Worm (Caenorhabditis elegans) whole organism, L1 larva: ENCODE measurements around the gene ZC196.8.

Experiments used
- C16A3.4 ChIP-seq: fragments of 150-350 bp; optimal IDR thresholded peaks from 2 replicates; lab custom pipeline; 2014; ENCODE audit warnings: missing biosample characterization, missing genetic modification characterization
- alr-1 ChIP-seq: fragments of 200-800 bp; sonication (Bioruptor generic); optimal IDR thresholded peaks from 2 replicates; lab custom pipeline; 2018; ENCODE audit warnings: borderline replicate concordance, mild to moderate bottlenecking, missing genetic modification characterization, missing compliant biosample characterization
- aly-2 ChIP-seq: fragments of 150-350 bp; optimal IDR thresholded peaks from 2 replicates; lab custom pipeline; 2014; ENCODE audit warnings: missing biosample characterization, missing genetic modification characterization
- ceh-8 ChIP-seq: fragments of 200-800 bp; sonication (Bioruptor generic); optimal IDR thresholded peaks from 2 replicates; lab custom pipeline; 2018; ENCODE audit warnings: mild to moderate bottlenecking, missing genetic modification characterization, moderate library complexity, missing compliant biosample characterization
- ceh-88 ChIP-seq: fragments of 200-800 bp; sonication (Bioruptor generic); IDR thresholded peaks from 2 replicates; pipeline ENCODE4 v1.3.6; 2022; ENCODE audit warnings: missing genetic modification characterization, missing compliant biosample characterization
- ceh-90 ChIP-seq: sonication (generic microtip); optimal IDR thresholded peaks from 2 replicates; lab custom pipeline; 2016; ENCODE audit warnings: missing genetic modification characterization, missing compliant biosample characterization
- efl-1 ChIP-seq, 4 experiments: fragments of 150-350 bp; optimal IDR thresholded peaks in 3 of 4; peaks in 1 of 4; 1 replicate in 1 of 4; 2 replicates in 3 of 4; lab custom pipeline; 2014; ENCODE audit warnings: missing biosample characterization in 2 of 4, missing genetic modification characterization in 2 of 4, missing genetic modification reagents in 2 of 4
- egl-13 ChIP-seq: sonication (generic microtip); optimal IDR thresholded peaks from 2 replicates; lab custom pipeline; 2016; ENCODE audit warnings: missing genotype, missing genetic modification reagents, missing genetic modification characterization, missing compliant biosample characterization
- elt-2 ChIP-seq: sonication (generic microtip); optimal IDR thresholded peaks from 2 replicates; lab custom pipeline; 2016; ENCODE audit warnings: missing genetic modification characterization, mild to moderate bottlenecking, inconsistent platforms, missing compliant biosample characterization, missing genetic modification reagents
- elt-3 ChIP-seq, 6 experiments: fragments of 150-350 bp in 1 of 6; sonication (generic microtip); optimal IDR thresholded peaks; 2 replicates each; lab custom pipeline; 2017 to 2018; ENCODE audit warnings: missing biosample characterization in 6 of 6, missing genetic modification characterization in 6 of 6, inconsistent platforms in 1 of 6
- hlh-17 ChIP-seq: fragments of 200-800 bp; sonication (Bioruptor generic); optimal IDR thresholded peaks from 2 replicates; lab custom pipeline; 2018; ENCODE audit warnings: missing genetic modification characterization, mild to moderate bottlenecking, missing compliant biosample characterization, moderate library complexity, borderline replicate concordance
- isw-1 ChIP-seq: fragments of 200-800 bp; sonication (Bioruptor generic); IDR thresholded peaks from 2 replicates; pipeline ENCODE4 v1.3.6; 2022; ENCODE audit warnings: missing genetic modification characterization, missing compliant biosample characterization
- lin-35 ChIP-seq, 2 experiments: fragments of 150-350 bp; optimal IDR thresholded peaks; 2 replicates each; lab custom pipeline; 2014; ENCODE audit warnings: missing biosample characterization in 2 of 2, missing genetic modification characterization in 2 of 2, missing genetic modification reagents in 2 of 2
- lsy-2 ChIP-seq, 2 experiments: fragments of 150-350 bp; optimal IDR thresholded peaks; 2 replicates each; lab custom pipeline; 2014; ENCODE audit warnings: missing biosample characterization in 2 of 2, missing genetic modification characterization in 2 of 2
- mef-2 ChIP-seq: fragments of 150-350 bp; optimal IDR thresholded peaks from 2 replicates; lab custom pipeline; 2014; ENCODE audit warnings: missing biosample characterization, missing genetic modification characterization
- nhr-11 ChIP-seq: fragments of 150-350 bp; optimal IDR thresholded peaks from 2 replicates; lab custom pipeline; 2014; ENCODE audit warnings: missing biosample characterization, missing genetic modification characterization
- nhr-19 ChIP-seq: fragments of 200-800 bp; sonication (Bioruptor generic); conservative IDR thresholded peaks from 2 replicates; pipeline ENCODE4 v1.3.6; 2022; ENCODE audit warnings: missing genetic modification characterization, missing compliant biosample characterization
- nhr-237 ChIP-seq: fragments of 150-350 bp; optimal IDR thresholded peaks from 2 replicates; lab custom pipeline; 2014; ENCODE audit warnings: missing biosample characterization, missing genetic modification characterization
- nhr-76 ChIP-seq: sonication (generic microtip); optimal IDR thresholded peaks from 2 replicates; lab custom pipeline; 2017; ENCODE audit warnings: missing biosample characterization, missing genetic modification characterization
- nhr-90 ChIP-seq: sonication (generic microtip); optimal IDR thresholded peaks from 2 replicates; lab custom pipeline; 2016; ENCODE audit warnings: mild to moderate bottlenecking, missing genetic modification characterization, missing compliant biosample characterization; ENCODE audit not compliant: poor library complexity
- pax-3 ChIP-seq: fragments of 200-800 bp; sonication (Bioruptor generic); optimal IDR thresholded peaks from 2 replicates; lab custom pipeline; 2018; ENCODE audit warnings: mild to moderate bottlenecking, missing genetic modification characterization, moderate library complexity, missing compliant biosample characterization
- pqm-1 ChIP-seq: sonication (generic microtip); optimal IDR thresholded peaks from 3 replicates; lab custom pipeline; 2017; ENCODE audit warnings: missing biosample characterization, missing genetic modification characterization
- sup-37 ChIP-seq: fragments of 200-800 bp; sonication (Bioruptor generic); optimal IDR thresholded peaks from 2 replicates; lab custom pipeline; 2018; ENCODE audit warnings: mild to moderate bottlenecking, missing genetic modification characterization, missing compliant biosample characterization
- unc-30 ChIP-seq: sonication (generic microtip); optimal IDR thresholded peaks from 2 replicates; lab custom pipeline; 2017; ENCODE audit warnings: missing biosample characterization, missing genetic modification characterization
- unc-62 ChIP-seq: fragments of 150-350 bp; optimal IDR thresholded peaks from 2 replicates; lab custom pipeline; 2014; ENCODE audit warnings: missing biosample characterization, missing genetic modification reagents, missing genetic modification characterization
- unc-86 ChIP-seq: sonication (generic microtip); optimal IDR thresholded peaks from 2 replicates; lab custom pipeline; 2016; ENCODE audit warnings: missing genetic modification characterization, missing compliant biosample characterization
- vab-15 ChIP-seq: sonication (generic microtip); optimal IDR thresholded peaks from 2 replicates; lab custom pipeline; 2017; ENCODE audit warnings: missing genotype, mild to moderate bottlenecking, missing genetic modification characterization, missing compliant biosample characterization
- xbp-1 ChIP-seq: sonication (generic microtip); optimal IDR thresholded peaks from 2 replicates; lab custom pipeline; 2016; ENCODE audit warnings: missing genetic modification characterization, missing compliant biosample characterization
- zag-1 ChIP-seq: fragments of 150-350 bp; optimal IDR thresholded peaks from 2 replicates; lab custom pipeline; 2014; ENCODE audit warnings: missing biosample characterization, missing genetic modification characterization
- ztf-11 ChIP-seq, 2 experiments: sonication (generic microtip); optimal IDR thresholded peaks; 2 replicates each; lab custom pipeline; 2016 to 2017; ENCODE audit warnings: missing genetic modification characterization in 2 of 2, missing biosample characterization in 1 of 2, missing compliant biosample characterization in 1 of 2

Gene ZC196.8

DNA sequence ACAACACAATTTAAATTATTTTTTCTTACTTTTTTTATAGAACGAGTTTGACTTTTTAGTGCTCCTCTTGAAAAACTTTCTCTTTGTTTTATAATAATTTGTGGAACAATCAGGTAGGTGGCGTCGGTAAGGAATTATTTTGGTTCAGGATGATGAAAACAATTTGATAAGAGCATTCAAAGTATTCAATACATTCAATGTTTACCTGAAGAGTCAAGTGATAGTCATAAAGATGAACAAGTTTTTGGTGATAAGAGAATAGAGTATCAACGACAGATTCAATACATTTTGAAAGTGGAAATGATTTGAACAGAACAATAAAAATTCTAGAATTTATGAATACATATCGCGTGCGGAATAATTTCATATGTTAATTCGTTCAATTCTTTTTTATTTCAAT lies 45.4 kb upstream of the ZC196.8 start:
- no peak for TF ChIP-seq ceh-8 (GFP tag; lab: Kevin White, UChicago)
- peak; percentile 91 for TF ChIP-seq elt-2 (tag; lab: Kevin White, UChicago)

DNA sequence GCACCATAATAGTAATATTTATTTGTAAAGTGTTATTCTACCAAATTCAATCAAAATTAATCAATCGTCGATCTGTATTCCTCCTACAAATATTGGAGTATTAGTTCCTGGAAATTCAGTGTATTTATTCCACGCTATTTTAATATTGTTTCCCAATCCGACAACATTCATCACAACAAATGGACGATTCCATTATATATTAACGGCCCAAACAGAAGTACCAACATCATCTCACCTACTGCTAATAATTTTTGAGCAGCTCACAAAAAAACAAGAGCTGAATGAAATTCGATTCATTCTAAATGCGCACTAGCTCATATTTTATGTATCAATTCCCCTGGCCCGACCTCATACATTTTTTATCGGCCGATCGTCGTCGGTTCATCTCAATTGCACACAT lies 45.0 kb upstream of the ZC196.8 start:
- TF ChIP-seq nhr-11 (tag; lab: Kevin White, UChicago) (no peak), unc-86 (peak; percentile 49), efl-1 (optimal IDR thresholded peaks at IDR 0.05; lab: Kevin White, UChicago) (no peak), efl-1 (GFP tag; optimal IDR thresholded peaks at IDR 0.05 in 1 of 2; lab: Kevin White, UChicago) (peak in 1 of 2 experiments; percentile 7)

DNA sequence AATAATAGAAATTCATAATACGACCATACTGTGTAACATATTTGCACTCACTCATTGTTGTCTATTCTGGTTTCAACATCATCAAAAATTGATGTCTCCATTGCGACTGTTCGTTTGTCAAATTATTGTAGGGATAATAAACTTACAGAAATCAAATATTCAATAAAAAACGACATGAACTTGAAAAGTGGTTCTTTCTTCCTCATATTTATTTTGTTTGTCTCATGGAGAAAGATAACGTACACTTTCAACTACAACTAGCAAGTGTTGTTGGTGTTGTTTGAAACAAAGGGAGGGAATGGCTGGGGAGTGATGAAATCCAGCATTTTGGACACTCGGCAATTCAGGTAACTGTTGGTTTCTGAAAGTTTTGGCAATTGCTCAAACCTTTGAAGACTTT lies 43.9 kb upstream of the ZC196.8 start, which contains the start of gene B0507.9:
B0507.9 (minus strand) TSS at position 101 of the 400 bp plus-strand sequence.
- TF ChIP-seq ceh-88 (GFP tag; lab: Robert Waterston, UW) (no peak), elt-3 (tag; optimal IDR thresholded peaks at IDR 0.05; lab: Kevin White, UChicago) (no peak), pqm-1 (no peak), vab-15 (tag; lab: Kevin White, UChicago) (no peak), aly-2 (tag; lab: Kevin White, UChicago) (no peak), lsy-2 (tag; optimal IDR thresholded peaks at IDR 0.05; lab: Kevin White, UChicago) (no peak), xbp-1 (tag; lab: Kevin White, UChicago) (no peak), alr-1 (no peak), mef-2 (no peak), ceh-90 (tag; lab: Kevin White, UChicago) (no peak), unc-86 (no peak), isw-1 (no peak), nhr-237 (tag; lab: Kevin White, UChicago) (no peak), zag-1 (tag; lab: Kevin White, UChicago) (no peak), nhr-19 (GFP tag; lab: Robert Waterston, UW) (no peak), hlh-17 (GFP tag; lab: Kevin White, UChicago) (no peak), sup-37 (no peak), nhr-76 (tag; lab: Kevin White, UChicago) (no peak), unc-62 (GFP tag; lab: Kevin White, UChicago) (no peak), egl-13 (tag; lab: Kevin White, UChicago) (no peak)

DNA sequence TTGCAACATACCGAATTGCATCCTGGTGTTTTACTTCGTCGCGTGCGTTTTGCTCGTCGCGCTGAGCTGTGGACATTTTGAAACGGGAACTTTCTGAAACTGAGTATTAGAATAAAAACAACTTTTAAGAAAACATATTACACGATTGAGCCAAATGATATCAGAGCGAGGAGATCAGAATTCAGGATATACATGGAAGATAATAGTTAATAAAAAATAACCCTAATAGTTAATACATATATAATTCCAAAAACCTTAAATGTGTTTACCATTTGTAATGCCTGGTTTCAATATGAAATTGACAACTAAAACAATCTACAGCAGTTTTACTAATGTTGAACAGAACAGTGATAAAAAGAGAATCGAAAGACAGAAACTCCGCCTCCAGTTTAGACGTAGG lies 40.8 kb upstream of the ZC196.8 start, which contains the start of gene B0507.8:
B0507.8 (minus strand) TSS at position 101 of the 400 bp plus-strand sequence.
- TF ChIP-seq ztf-11 (tag; optimal IDR thresholded peaks at IDR 0.05; lab: Kevin White, UChicago) (no peak), unc-30 (tag; lab: Kevin White, UChicago) (no peak), C16A3.4 (no peak), nhr-90 (tag; lab: Kevin White, UChicago) (no peak), lsy-2 (tag; optimal IDR thresholded peaks at IDR 0.05; lab: Kevin White, UChicago) (no peak), elt-2 (tag; lab: Kevin White, UChicago) (no peak), pax-3 (tag; lab: Kevin White, UChicago) (no peak)

DNA sequence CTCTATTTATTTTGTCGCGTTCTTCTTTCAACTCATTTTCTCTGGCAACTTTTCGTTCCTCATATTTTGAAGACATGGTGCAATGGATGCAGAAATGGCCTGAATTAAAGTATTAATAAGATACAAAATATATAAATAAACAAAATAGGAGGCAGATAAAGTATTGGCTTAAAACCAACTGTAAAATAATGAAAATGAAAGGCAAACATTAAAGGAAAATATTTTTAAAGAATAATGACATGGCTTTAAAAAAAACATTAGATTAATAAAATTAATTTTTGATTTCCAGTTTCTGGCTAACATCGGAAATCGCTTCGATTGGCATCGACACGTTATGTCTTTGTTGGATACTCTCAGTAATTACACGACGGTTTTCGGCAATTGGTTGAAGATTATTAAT lies 38.4 kb upstream of the ZC196.8 start, which contains the start of gene ddn-1:
ddn-1 (minus strand) TSS at position 101 of the 400 bp plus-strand sequence.
- TF ChIP-seq lin-35 (GFP tag; optimal IDR thresholded peaks at IDR 0.05; lab: Kevin White, UChicago) = no peak

ce11 chrV:8758618-8759017 lies 36.6 kb upstream of the ZC196.8 start, which contains the start of gene B0507.7:
TSS of gene B0507.7 (minus strand) at chrV:8758718.
- TF ChIP-seq unc-30 (tag; lab: Kevin White, UChicago) = no peak
- TF ChIP-seq elt-2 (tag; lab: Kevin White, UChicago) = no peak
- TF ChIP-seq efl-1 (optimal IDR thresholded peaks at IDR 0.05; lab: Kevin White, UChicago) = peak in 1 of 2 experiments; percentile 39
- no peak for TF ChIP-seq efl-1 (GFP tag; optimal IDR thresholded peaks at IDR 0.05 in 1 of 2; lab: Kevin White, UChicago)
- TF ChIP-seq, all 84 proteins: peak for 1
